Worm (Caenorhabditis elegans): Measurements from ENCODE around the gene nhr-34.

DNA sequence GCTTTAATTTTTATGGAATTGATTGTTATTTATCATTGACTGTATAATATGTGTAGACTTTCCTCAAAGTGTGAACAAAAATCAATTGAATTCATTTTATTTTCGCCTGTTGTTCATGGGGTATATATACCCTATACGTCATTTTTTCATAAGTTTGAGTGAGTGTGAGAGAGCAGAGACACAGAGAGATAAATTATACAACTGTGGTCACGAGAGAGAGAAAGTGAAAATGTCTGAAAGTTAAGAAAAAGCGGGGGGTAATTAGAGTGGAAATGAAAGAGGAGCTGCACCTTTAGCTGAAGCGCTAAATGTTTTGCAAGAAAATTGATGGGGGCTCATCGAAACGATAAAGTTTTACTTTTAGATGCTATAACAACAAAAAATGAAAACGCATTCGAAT is 49.6 kb downstream of the nhr-34 start:
- no peak for TF ChIP-seq ztf-4 (tag; optimal IDR thresholded peaks at IDR 0.05)
- no peak for TF ChIP-seq nhr-11 (tag; optimal IDR thresholded peaks at IDR 0.05)
